Worm (Caenorhabditis elegans) whole organism, late embryonic: ENCODE results near the gene B0507.7.

ENCODE experiments used
- C08G9.2 ChIP-seq: sonication (generic microtip); optimal IDR thresholded peaks from 2 replicates; lab custom pipeline; 2016; ENCODE audit warnings: mild to moderate bottlenecking, missing genetic modification characterization, moderate library complexity, missing compliant biosample characterization
- C38D4.7 ChIP-seq: fragments of 200-800 bp; sonication (Bioruptor generic); optimal IDR thresholded peaks from 2 replicates; lab custom pipeline; 2018; ENCODE audit warnings: mild to moderate bottlenecking, missing genetic modification characterization, moderate library complexity, missing compliant biosample characterization
- K02D7.2 ChIP-seq: sonication (generic microtip); optimal IDR thresholded peaks from 2 replicates; lab custom pipeline; 2017; ENCODE audit warnings: mild to moderate bottlenecking, missing genetic modification characterization, missing compliant biosample characterization
- T23F11.4 ChIP-seq: fragments of 200-800 bp; sonication (Bioruptor generic); optimal IDR thresholded peaks from 2 replicates; lab custom pipeline; 2018; ENCODE audit warnings: mild to moderate bottlenecking, missing genetic modification characterization, missing compliant biosample characterization
- Y22D7AL.16 ChIP-seq: sonication (generic microtip); optimal IDR thresholded peaks from 2 replicates; lab custom pipeline; 2016; ENCODE audit warnings: missing genetic modification characterization, missing compliant biosample characterization
- ceh-14 ChIP-seq: sonication (generic microtip); optimal IDR thresholded peaks from 2 replicates; lab custom pipeline; 2016; ENCODE audit warnings: missing genotype, missing genetic modification characterization, missing compliant biosample characterization
- ceh-34 ChIP-seq: sonication (generic microtip); optimal IDR thresholded peaks from 2 replicates; lab custom pipeline; 2016; ENCODE audit warnings: mild to moderate bottlenecking, missing genetic modification characterization, missing compliant biosample characterization
- ceh-45 ChIP-seq: fragments of 200-800 bp; sonication (Bioruptor generic); IDR thresholded peaks from 2 replicates; pipeline ENCODE4 v1.3.6; 2022; ENCODE audit warnings: missing genetic modification reagents, missing genetic modification characterization, missing compliant biosample characterization
- ceh-48 ChIP-seq: sonication (generic microtip); optimal IDR thresholded peaks from 2 replicates; lab custom pipeline; 2016; ENCODE audit warnings: missing genetic modification characterization, inconsistent platforms, missing compliant biosample characterization
- dmd-4 ChIP-seq: sonication (generic microtip); optimal IDR thresholded peaks from 2 replicates; lab custom pipeline; 2016; ENCODE audit warnings: borderline replicate concordance, missing genetic modification characterization, missing compliant biosample characterization
- elt-2 ChIP-seq: sonication (generic microtip); optimal IDR thresholded peaks from 2 replicates; lab custom pipeline; 2016; ENCODE audit warnings: missing genetic modification reagents, missing genetic modification characterization, missing compliant biosample characterization
- gmeb-2 ChIP-seq: sonication (generic microtip); optimal IDR thresholded peaks from 2 replicates; lab custom pipeline; 2016; ENCODE audit warnings: missing genetic modification characterization, inconsistent platforms, missing compliant biosample characterization
- hlh-13 ChIP-seq: fragments of 200-800 bp; sonication (Bioruptor generic); optimal IDR thresholded peaks from 2 replicates; lab custom pipeline; 2018; ENCODE audit warnings: mild to moderate bottlenecking, missing genetic modification characterization, missing compliant biosample characterization
- lin-11 ChIP-seq: fragments of 200-800 bp; sonication (Bioruptor generic); optimal IDR thresholded peaks from 2 replicates; lab custom pipeline; 2018; ENCODE audit warnings: mild to moderate bottlenecking, missing genetic modification characterization, missing compliant biosample characterization
- mec-3 ChIP-seq: sonication (generic microtip); optimal IDR thresholded peaks from 2 replicates; lab custom pipeline; 2016; ENCODE audit warnings: borderline replicate concordance, missing genetic modification characterization, missing compliant biosample characterization
- nfya-1 ChIP-seq: sonication (generic microtip); optimal IDR thresholded peaks from 2 replicates; lab custom pipeline; 2017; ENCODE audit warnings: missing genetic modification characterization, mild to moderate bottlenecking, missing compliant biosample characterization, antibody characterized with exemption, moderate library complexity
- nhr-11 ChIP-seq: fragments of 150-350 bp; optimal IDR thresholded peaks from 2 replicates; lab custom pipeline; 2014; ENCODE audit warnings: missing biosample characterization, missing genetic modification characterization
- pax-1 ChIP-seq: fragments of 150-350 bp; optimal IDR thresholded peaks from 2 replicates; lab custom pipeline; 2014; ENCODE audit warnings: missing biosample characterization, missing genetic modification characterization
- pqm-1 ChIP-seq: sonication (generic microtip); optimal IDR thresholded peaks from 2 replicates; lab custom pipeline; 2016; ENCODE audit warnings: missing genetic modification characterization, missing compliant biosample characterization
- pros-1 ChIP-seq: fragments of 150-350 bp; optimal IDR thresholded peaks from 2 replicates; lab custom pipeline; 2014; ENCODE audit warnings: missing biosample characterization, missing genetic modification reagents, missing genetic modification characterization
- ref-2 ChIP-seq: sonication (generic microtip); optimal IDR thresholded peaks from 2 replicates; lab custom pipeline; 2016; ENCODE audit warnings: missing genetic modification characterization, missing compliant biosample characterization
- sox-2 ChIP-seq: fragments of 200-800 bp; sonication (Bioruptor generic); IDR thresholded peaks from 2 replicates; pipeline ENCODE4 v1.3.6; 2022; ENCODE audit warnings: missing genetic modification reagents, missing genetic modification characterization, missing compliant biosample characterization
- sox-4 ChIP-seq: sonication (generic microtip); optimal IDR thresholded peaks from 2 replicates; lab custom pipeline; 2017; ENCODE audit warnings: mild to moderate bottlenecking, missing genetic modification characterization, inconsistent platforms, missing compliant biosample characterization
- syd-9 ChIP-seq: sonication (generic microtip); optimal IDR thresholded peaks from 2 replicates; lab custom pipeline; 2016; ENCODE audit warnings: mild to moderate bottlenecking, missing genetic modification characterization, moderate library complexity, missing compliant biosample characterization
- tbx-7 ChIP-seq: sonication (generic microtip); optimal IDR thresholded peaks from 2 replicates; lab custom pipeline; 2016; ENCODE audit warnings: missing genotype, missing genetic modification characterization, missing compliant biosample characterization
- unc-42 ChIP-seq: sonication (generic microtip); optimal IDR thresholded peaks from 2 replicates; lab custom pipeline; 2016; ENCODE audit warnings: missing genotype, missing genetic modification characterization, missing compliant biosample characterization

B0507.7 gene

ce11 chrV:8781164-8781563 is 22.6 kb upstream of the B0507.7 start:
- TF ChIP-seq dmd-4 (tag; lab: Kevin White, UChicago) (no peak), gmeb-2 (tag; lab: Kevin White, UChicago) (no peak), elt-2 (tag; lab: Kevin White, UChicago) (peak; percentile 88)

DNA sequence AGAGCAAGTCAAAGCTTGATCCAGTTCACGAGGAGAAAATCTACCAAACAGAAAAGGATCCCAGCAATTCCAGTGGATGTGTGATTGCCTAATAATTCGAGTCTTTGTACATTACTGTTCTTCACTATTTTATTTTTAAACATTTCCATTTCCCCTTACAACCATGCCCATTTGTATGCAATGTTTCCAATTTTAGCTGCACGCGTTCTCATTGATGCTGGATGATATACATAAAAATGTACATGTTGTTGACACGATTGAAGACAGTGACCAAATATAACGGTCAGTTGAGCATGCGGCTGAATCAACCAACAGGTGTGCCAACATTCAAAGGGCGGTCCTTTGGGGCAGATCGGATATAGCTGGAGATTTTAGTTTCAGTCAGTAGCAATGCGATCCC is 17.8 kb upstream of the B0507.7 start, which contains the start of gene B0507.1:
Gene B0507.1, plus strand, starts transcription at position 301 of the 400 bp plus-strand sequence.
- TF ChIP-seq pros-1, result no peak
- TF ChIP-seq Y22D7AL.16 (tag; lab: Kevin White, UChicago), result no peak
- no peak for TF ChIP-seq K02D7.2 (tag; lab: Kevin White, UChicago)
- no peak for TF ChIP-seq T23F11.4 (GFP tag; lab: Kevin White, UChicago)
- no peak for TF ChIP-seq hlh-13
- no peak for TF ChIP-seq C38D4.7 (GFP tag; lab: Kevin White, UChicago)
- TF ChIP-seq tbx-7, result no peak
- TF ChIP-seq pax-1 (tag; lab: Kevin White, UChicago), result no peak
- TF ChIP-seq ceh-48, result no peak
- TF ChIP-seq elt-2 (tag; lab: Kevin White, UChicago), result no peak
- no peak for TF ChIP-seq sox-4 (tag; lab: Kevin White, UChicago)
- TF ChIP-seq syd-9, result no peak
- no peak for TF ChIP-seq ceh-34
- no peak for TF ChIP-seq C08G9.2
- TF ChIP-seq unc-42 (tag; lab: Kevin White, UChicago), result no peak
- no peak for TF ChIP-seq mec-3
- no peak for TF ChIP-seq lin-11
- TF ChIP-seq nhr-11 (tag; lab: Kevin White, UChicago), result no peak

- TF ChIP-seq sox-4 (tag; lab: Kevin White, UChicago) (no peak), unc-42 (tag; lab: Kevin White, UChicago) (peak; percentile 61)
Observed at ce11 chrV:8773826-8774382, 15.4 kb upstream of the B0507.7 start, which contains the start of gene B0507.2. TSS of gene B0507.2 (plus strand) at chrV:8774332.

ce11 chrV:8771599-8771998 is 13.1 kb upstream of the B0507.7 start, which contains the start of gene srx-115:
TSS of gene srx-115 (plus strand) at chrV:8771899.
- TF ChIP-seq sox-2 (GFP tag; lab: Robert Waterston, UW), result no peak
- TF ChIP-seq ceh-14 (tag; lab: Kevin White, UChicago), result no peak
- no peak for TF ChIP-seq ceh-45 (GFP tag; lab: Robert Waterston, UW)
- TF ChIP-seq gmeb-2 (tag; lab: Kevin White, UChicago), result no peak
- TF ChIP-seq, all 69 proteins: peak for 0

DNA sequence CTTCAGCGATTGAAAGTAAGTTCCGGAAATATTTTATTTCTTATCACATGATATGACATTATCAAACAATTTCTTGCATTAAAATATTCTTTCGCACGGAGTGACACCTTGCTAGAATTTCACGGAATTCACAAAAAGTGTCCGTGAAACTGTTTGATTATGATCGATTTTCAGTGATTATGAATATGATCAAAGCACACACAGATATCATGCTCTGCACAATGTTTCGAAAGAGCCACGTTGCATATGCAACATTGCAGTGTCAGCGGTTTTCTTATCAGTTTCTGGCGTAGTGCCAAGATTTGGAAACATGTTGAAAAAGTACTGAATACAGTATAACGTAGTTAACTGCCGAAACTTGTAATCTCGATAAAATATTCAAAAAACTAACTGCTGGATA is 10.6 kb upstream of the B0507.7 start:
- TF ChIP-seq nfya-1 (tag; lab: Kevin White, UChicago) (no peak), elt-2 (tag; lab: Kevin White, UChicago) (peak; percentile 14)
- TF ChIP-seq, all 69 proteins: peak for 1

ce11 chrV:8768481-8768959 is 10.0 kb upstream of the B0507.7 start, which contains the start of gene B0507.3:
TSS of gene B0507.3 (plus strand) at chrV:8768909.
- TF ChIP-seq pqm-1 (tag; lab: Kevin White, UChicago) (peak; percentile 75), elt-2 (tag; lab: Kevin White, UChicago) (peak; percentile 99), T23F11.4 (GFP tag; lab: Kevin White, UChicago) (no peak)

- TF ChIP-seq elt-2 (tag; lab: Kevin White, UChicago) (peak; percentile 61), ceh-45 (GFP tag; lab: Robert Waterston, UW) (no peak), ref-2 (no peak)
Observed at ce11 chrV:8767493-8767892, 9.0 kb upstream of the B0507.7 start.
